Worm (Caenorhabditis elegans): ENCODE data around the gene smf-3.

DNA sequence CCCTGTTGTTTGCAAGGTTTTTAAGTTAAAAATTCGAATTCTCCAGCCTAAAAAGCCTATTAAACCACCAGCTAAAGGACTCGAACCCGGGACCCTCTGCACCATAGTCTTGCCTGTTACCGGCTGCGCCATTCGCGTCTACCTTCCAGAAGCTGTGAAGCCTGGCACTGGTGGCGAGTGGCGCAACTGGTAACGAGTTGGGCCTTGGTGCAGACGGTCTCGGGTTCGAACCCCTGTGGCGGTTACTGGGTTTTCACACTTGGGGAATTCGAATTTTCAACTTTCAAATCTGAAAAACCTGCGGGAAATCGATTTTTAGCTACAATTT, 15.8 kb upstream of the smf-3 start:
- TF ChIP-seq tab-1 (GFP tag; IDR thresholded peaks at IDR 0.05) = no peak
- no peak for TF ChIP-seq med-1 (GFP tag; optimal IDR thresholded peaks at IDR 0.05; ENCODE audit: insufficient read depth)
- TF ChIP-seq klf-2 (GFP tag; conservative IDR thresholded peaks at IDR 0.05) = no peak
- TF ChIP-seq flt-1 (GFP tag; IDR thresholded peaks at IDR 0.05) = no peak
- TF ChIP-seq ztf-23 (GFP tag; IDR thresholded peaks at IDR 0.05) = no peak
- no peak for TF ChIP-seq ref-1 (GFP tag; conservative IDR thresholded peaks at IDR 0.05)
